Worm (Caenorhabditis elegans) whole organism, mixed stage, embryonic: ENCODE measurements around the gene Y66D12A.6.

ENCODE experiments used
- bed-3 ChIP-seq: fragments of 200-800 bp; sonication (Bioruptor generic); optimal IDR thresholded peaks from 3 replicates; lab custom pipeline; 2018; ENCODE audit warnings: mild to moderate bottlenecking, missing genetic modification characterization, moderate library complexity, missing compliant biosample characterization
- ces-1 ChIP-seq: fragments of 150-350 bp; optimal IDR thresholded peaks from 2 replicates; lab custom pipeline; 2014; ENCODE audit warnings: missing biosample characterization, missing genetic modification reagents, missing genetic modification characterization
- lsy-2 ChIP-seq: fragments of 150-350 bp; optimal IDR thresholded peaks from 2 replicates; lab custom pipeline; 2014; ENCODE audit warnings: missing biosample characterization, missing genetic modification characterization
- nhr-237 ChIP-seq: fragments of 150-350 bp; optimal IDR thresholded peaks from 2 replicates; lab custom pipeline; 2014; ENCODE audit warnings: missing biosample characterization, missing genetic modification characterization
- nhr-76 ChIP-seq: sonication (generic microtip); optimal IDR thresholded peaks from 2 replicates; lab custom pipeline; 2017; ENCODE audit warnings: missing biosample characterization, missing genetic modification characterization
- snpc-4 ChIP-seq: fragments of 150-350 bp; optimal IDR thresholded peaks from 2 replicates; lab custom pipeline; 2014; ENCODE audit warnings: missing biosample characterization, missing genetic modification characterization
- unc-120 ChIP-seq: sonication (generic microtip); optimal IDR thresholded peaks from 2 replicates; lab custom pipeline; 2017; ENCODE audit warnings: missing genetic modification characterization, missing compliant biosample characterization; ENCODE audit not compliant: poor library complexity, severe bottlenecking
- unc-39 ChIP-seq: fragments of 150-350 bp; optimal IDR thresholded peaks from 2 replicates; lab custom pipeline; 2014; ENCODE audit warnings: missing biosample characterization, missing genetic modification characterization

DNA sequence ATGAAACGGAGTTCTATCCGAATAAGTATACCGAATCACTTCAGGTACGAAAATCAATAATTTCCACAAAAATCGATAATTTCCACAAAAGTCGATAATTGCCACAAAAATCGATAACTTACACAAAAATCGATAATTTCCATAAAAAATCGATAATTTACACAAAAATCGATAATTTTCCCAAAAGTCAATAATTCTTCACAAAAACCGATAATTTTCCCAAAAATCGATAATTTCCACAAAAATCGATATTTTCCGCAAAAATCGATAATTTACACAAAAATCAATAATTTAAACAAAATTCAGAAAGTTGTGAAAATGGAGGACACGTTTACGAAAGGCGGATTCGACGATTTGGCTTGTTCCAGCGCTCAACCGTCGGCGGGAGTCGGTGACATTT lies 33.7 kb upstream of the Y66D12A.6 start:
- TF ChIP-seq snpc-4 (tag; lab: Kevin White, UChicago) (no peak), lsy-2 (tag; lab: Kevin White, UChicago) (no peak), unc-39 (no peak), nhr-76 (tag; lab: Kevin White, UChicago) (no peak), nhr-237 (tag; lab: Kevin White, UChicago) (no peak), bed-3 (no peak), unc-120 (tag; lab: Kevin White, UChicago) (no peak), ces-1 (GFP tag; lab: Kevin White, UChicago) (no peak)
